Fruit fly (Drosophila melanogaster): Measurements from ENCODE around the gene Saf-B.

Gene Saf-B

dm6 chr3R:24767667-24768340 lies 49.5 kb upstream of the Saf-B start:
- TF ChIP-seq Hr3 (GFP tag; optimal IDR thresholded peaks at IDR 0.05), result no peak
- no peak for TF ChIP-seq CG43689 (GFP tag; IDR thresholded peaks at IDR 0.05)
- no peak for TF ChIP-seq CG9437 (GFP tag; optimal IDR thresholded peaks at IDR 0.05)
- TF ChIP-seq CG8388 (GFP tag; optimal IDR thresholded peaks at IDR 0.05), result peak; percentile 21
- no peak for TF ChIP-seq CG15269 (tag; optimal IDR thresholded peaks at IDR 0.05)
- peak; percentile 47 for TF ChIP-seq CG6254 (GFP tag; optimal IDR thresholded peaks at IDR 0.05)
- no peak for TF ChIP-seq Hr39 (optimal IDR thresholded peaks at IDR 0.05)
- TF ChIP-seq CG12659 (GFP tag; optimal IDR thresholded peaks at IDR 0.05), result no peak
- TF ChIP-seq Camta (GFP tag; optimal IDR thresholded peaks at IDR 0.05), result no peak
- no peak for TF ChIP-seq cato (GFP tag; optimal IDR thresholded peaks at IDR 0.05; ENCODE audit: borderline replicate concordance)
- peak; percentile 3 for TF ChIP-seq nmo (GFP tag; optimal IDR thresholded peaks at IDR 0.05)
- TF ChIP-seq onecut (GFP tag; IDR thresholded peaks at IDR 0.05), result peak; percentile 55
- TF ChIP-seq CG17385 (GFP tag; optimal IDR thresholded peaks at IDR 0.05), result peak; percentile 85
- TF ChIP-seq chinmo (GFP tag; IDR thresholded peaks at IDR 0.05; ENCODE audit: partially characterized antibody), result no peak
- TF ChIP-seq zfh1 (GFP tag; IDR thresholded peaks at IDR 0.05), result no peak
- TF ChIP-seq CG17186 (GFP tag; optimal IDR thresholded peaks at IDR 0.05), result no peak
- no peak for TF ChIP-seq lov (optimal IDR thresholded peaks at IDR 0.05)
- no peak for TF ChIP-seq lov (GFP tag; IDR thresholded peaks at IDR 0.05)
- TF ChIP-seq shn (GFP tag; optimal IDR thresholded peaks at IDR 0.05), result no peak
- peak; percentile 7 for TF ChIP-seq CG6813 (GFP tag; optimal IDR thresholded peaks at IDR 0.05)
- peak; percentile 10 for TF ChIP-seq CG1603 (tag; optimal IDR thresholded peaks at IDR 0.05)
- no peak for TF ChIP-seq Dll (GFP tag; IDR thresholded peaks at IDR 0.05; ENCODE audit: partially characterized antibody)
- no peak for TF ChIP-seq Dref (GFP tag; IDR thresholded peaks at IDR 0.05)
- TF ChIP-seq CG9817 (tag; optimal IDR thresholded peaks at IDR 0.05), result no peak
- TF ChIP-seq CG6689 (GFP tag; IDR thresholded peaks at IDR 0.05), result no peak
- no peak for TF ChIP-seq pb (GFP tag; optimal IDR thresholded peaks at IDR 0.05)
- TF ChIP-seq tap (tag; optimal IDR thresholded peaks at IDR 0.05), result no peak
- TF ChIP-seq Hsf (GFP tag; optimal IDR thresholded peaks at IDR 0.05), result no peak
- no peak for TF ChIP-seq CG5180 (GFP tag; optimal IDR thresholded peaks at IDR 0.05)
- TF ChIP-seq Kr (GFP tag; optimal IDR thresholded peaks at IDR 0.05), result peak; percentile 28
- TF ChIP-seq Poxn (GFP tag; IDR thresholded peaks at IDR 0.05), result no peak
- TF ChIP-seq dysf (GFP tag; IDR thresholded peaks at IDR 0.05), result no peak
- no peak for TF ChIP-seq CG10267 (tag; optimal IDR thresholded peaks at IDR 0.05)
- TF ChIP-seq br (optimal IDR thresholded peaks at IDR 0.05), result no peak
- no peak for TF ChIP-seq MTF-1 (GFP tag; optimal IDR thresholded peaks at IDR 0.05; ENCODE audit: borderline replicate concordance)
- peak; percentile 59 for TF ChIP-seq kni (GFP tag; optimal IDR thresholded peaks at IDR 0.05)
- peak; percentile 96 for TF ChIP-seq CG33557 (GFP tag; optimal IDR thresholded peaks at IDR 0.05)
- TF ChIP-seq Rx (GFP tag; IDR thresholded peaks at IDR 0.05), result no peak
- TF ChIP-seq CG34224 (GFP tag; IDR thresholded peaks at IDR 0.05; ENCODE audit: partially characterized antibody), result no peak
- peak; percentile 70 for TF ChIP-seq sd (tag; optimal IDR thresholded peaks at IDR 0.05)
- no peak for TF ChIP-seq slou (GFP tag; optimal IDR thresholded peaks at IDR 0.05)
- TF ChIP-seq CG2712 (tag; optimal IDR thresholded peaks at IDR 0.05), result peak; percentile 52
- TF ChIP-seq CG14050 (GFP tag; IDR thresholded peaks at IDR 0.05), result no peak
- TF ChIP-seq CG15601 (tag; optimal IDR thresholded peaks at IDR 0.05), result peak; percentile 11
- TF ChIP-seq Drgx (GFP tag; IDR thresholded peaks at IDR 0.05), result no peak
- peak; percentile 6 for TF ChIP-seq CG1529 (GFP tag; optimal IDR thresholded peaks at IDR 0.05)
- no peak for TF ChIP-seq eyg (GFP tag; optimal IDR thresholded peaks at IDR 0.05)
- no peak for TF ChIP-seq Antp (GFP tag; optimal IDR thresholded peaks at IDR 0.05)
- no peak for TF ChIP-seq caup (GFP tag; optimal IDR thresholded peaks at IDR 0.05; ENCODE audit: severe bottlenecking)
- no peak for TF ChIP-seq Rfx (GFP tag; IDR thresholded peaks at IDR 0.05)
- no peak for TF ChIP-seq en (GFP tag; optimal IDR thresholded peaks at IDR 0.05)

Data from whole organism, embryonic.